Fruit fly (Drosophila melanogaster) whole organism: ENCODE data around the gene Dok.

ENCODE experiments used
- CG8478 ChIP-seq: fragments of >200 bp; optimal IDR thresholded peaks from 2 replicates; lab custom pipeline; 2018; ENCODE audit warnings: inconsistent platforms
- Dll ChIP-seq: fragments of >200 bp; optimal IDR thresholded peaks from 2 replicates; lab custom pipeline; 2017
- EcR ChIP-seq, 2 experiments: fragments of >200 bp; optimal IDR thresholded peaks; 2 replicates each; lab custom pipeline; 2017; ENCODE audit warnings: missing biosample characterization in 2 of 2, missing genetic modification characterization in 2 of 2, missing genetic modification reagents in 2 of 2
- pan ChIP-seq: fragments of >200 bp; optimal IDR thresholded peaks from 2 replicates; lab custom pipeline; 2017
- psq ChIP-seq: fragments of >200 bp; optimal IDR thresholded peaks from 2 replicates; lab custom pipeline; 2017
- usp ChIP-seq: fragments of >200 bp; optimal IDR thresholded peaks from 2 replicates; lab custom pipeline; 2017; ENCODE audit warnings: missing biosample characterization, missing genetic modification characterization, mixed read lengths

Gene Dok

dm6 chrX:7295973-7296372 lies 28.0 kb upstream of the Dok start:
- TF ChIP-seq pan (lab: Kevin White, UChicago), result no peak
- TF ChIP-seq usp (GFP tag; lab: Kevin White, UChicago), result no peak
- TF ChIP-seq psq, result no peak
- TF ChIP-seq CG8478, result no peak
- no peak for TF ChIP-seq Dll
- TF ChIP-seq EcR (GFP tag; optimal IDR thresholded peaks at IDR 0.05; lab: Kevin White, UChicago), result no peak

- TF ChIP-seq EcR (GFP tag; optimal IDR thresholded peaks at IDR 0.05; lab: Kevin White, UChicago), result no peak
- TF ChIP-seq usp (GFP tag; lab: Kevin White, UChicago), result no peak
- no peak for TF ChIP-seq psq
- TF ChIP-seq pan (lab: Kevin White, UChicago), result no peak
- TF ChIP-seq Dll, result no peak
- no peak for TF ChIP-seq CG8478
Measured at dm6 chrX:7296721-7297227, 27.2 kb upstream of the Dok start.

- no peak for TF ChIP-seq Dll
- no peak for TF ChIP-seq CG8478
- no peak for TF ChIP-seq pan (lab: Kevin White, UChicago)
- TF ChIP-seq EcR (GFP tag; optimal IDR thresholded peaks at IDR 0.05; lab: Kevin White, UChicago), result no peak
- TF ChIP-seq psq, result no peak
- TF ChIP-seq usp (GFP tag; lab: Kevin White, UChicago), result no peak
Measured at dm6 chrX:7298323-7298722, 25.7 kb upstream of the Dok start.

DNA sequence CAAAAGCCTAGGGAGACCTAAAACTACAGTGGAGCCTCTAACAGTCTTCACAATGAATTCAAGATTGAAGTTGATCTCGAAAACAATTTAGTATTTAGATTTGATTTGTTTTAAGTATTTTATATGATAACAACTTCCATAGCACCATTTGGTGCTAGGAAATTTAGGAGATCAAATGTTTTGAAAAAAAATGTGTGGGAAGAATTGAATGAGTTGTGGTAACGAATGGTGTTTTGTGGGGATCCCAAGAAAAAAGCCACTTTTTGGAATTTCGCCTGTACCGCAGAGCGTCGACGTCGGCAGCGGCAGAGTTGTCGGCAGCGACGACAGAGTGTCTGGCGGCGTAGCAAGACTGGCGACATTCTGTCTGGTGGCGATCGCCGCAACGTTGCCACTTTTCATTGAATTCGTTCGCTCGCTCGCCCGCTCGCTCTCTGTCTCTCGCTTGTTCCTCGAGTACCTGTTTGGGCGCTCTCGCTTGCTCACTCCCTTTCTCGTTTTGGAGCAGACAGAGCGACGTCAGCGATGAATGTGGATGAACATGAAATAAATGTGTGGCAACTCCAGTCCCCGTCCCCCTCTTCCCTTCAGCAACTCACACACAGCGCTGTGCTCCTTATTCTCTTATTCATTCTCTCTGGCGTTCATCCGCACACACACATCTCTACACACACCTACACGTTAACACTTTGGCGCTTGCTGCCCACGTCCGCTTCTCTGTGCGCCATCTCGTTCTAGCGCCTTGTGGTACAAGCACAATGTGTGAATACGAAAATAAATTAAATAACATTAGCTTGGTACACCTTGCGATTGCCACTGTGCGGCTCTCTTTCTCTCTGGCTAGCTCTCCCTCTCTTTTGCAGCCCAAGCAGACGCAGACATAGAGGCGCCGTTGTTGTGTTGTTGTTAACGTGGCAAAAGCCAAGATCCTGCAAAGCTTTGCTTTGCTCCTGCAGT lies 24.3 kb upstream of the Dok start:
- no peak for TF ChIP-seq usp (GFP tag; lab: Kevin White, UChicago)
- no peak for TF ChIP-seq EcR (GFP tag; optimal IDR thresholded peaks at IDR 0.05; lab: Kevin White, UChicago)
- TF ChIP-seq Dll, result peak; percentile 68

- no peak for TF ChIP-seq psq
- TF ChIP-seq pan (lab: Kevin White, UChicago), result no peak
- no peak for TF ChIP-seq usp (GFP tag; lab: Kevin White, UChicago)
- no peak for TF ChIP-seq CG8478
- TF ChIP-seq EcR (GFP tag; optimal IDR thresholded peaks at IDR 0.05; lab: Kevin White, UChicago), result no peak
- no peak for TF ChIP-seq Dll
Measured at dm6 chrX:7300356-7300721, 23.7 kb upstream of the Dok start.

DNA sequence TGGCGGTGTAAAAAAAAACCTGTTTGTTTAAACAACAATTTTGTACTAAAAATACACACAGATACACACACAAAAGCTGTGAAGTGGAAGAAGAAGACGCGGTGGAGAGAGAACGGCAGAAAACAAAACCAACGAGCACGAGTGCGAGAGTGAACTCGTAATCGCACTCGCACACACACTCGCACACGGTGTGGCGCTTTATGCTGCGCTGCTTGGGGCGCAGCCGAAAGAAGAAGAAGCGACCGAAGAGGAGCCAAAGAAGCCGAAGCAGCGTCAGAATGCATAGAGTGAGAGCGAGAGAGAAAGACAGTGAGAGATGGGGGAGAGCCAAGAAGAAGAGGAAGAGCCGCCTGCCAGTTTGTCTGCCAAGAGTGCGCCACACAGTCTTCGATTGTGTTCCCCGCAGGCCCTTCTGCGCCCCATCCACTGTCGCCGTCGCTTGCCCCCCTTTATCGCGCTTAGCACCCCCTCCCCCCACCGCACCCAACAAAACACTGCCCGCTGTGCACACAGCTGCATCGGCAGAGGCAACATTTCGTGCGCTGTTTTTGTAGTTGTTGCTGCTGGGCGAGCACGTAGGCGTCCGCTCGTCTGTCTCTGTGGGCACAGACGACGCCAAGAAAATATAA lies 23.2 kb upstream of the Dok start:
- no peak for TF ChIP-seq pan (lab: Kevin White, UChicago)
- no peak for TF ChIP-seq CG8478
- peak; percentile 67 for TF ChIP-seq Dll
- TF ChIP-seq EcR (GFP tag; optimal IDR thresholded peaks at IDR 0.05; lab: Kevin White, UChicago), result peak in 1 of 2 experiments; percentile 36

- TF ChIP-seq pan (lab: Kevin White, UChicago), result no peak
- no peak for TF ChIP-seq psq
- no peak for TF ChIP-seq Dll
- TF ChIP-seq EcR (GFP tag; optimal IDR thresholded peaks at IDR 0.05; lab: Kevin White, UChicago), result no peak
- TF ChIP-seq CG8478, result no peak
- TF ChIP-seq usp (GFP tag; lab: Kevin White, UChicago), result no peak
Measured at dm6 chrX:7301351-7302328, 22.4 kb upstream of the Dok start.

- TF ChIP-seq psq (no peak), Dll (no peak), pan (lab: Kevin White, UChicago) (no peak), CG8478 (no peak), usp (GFP tag; lab: Kevin White, UChicago) (no peak), EcR (GFP tag; optimal IDR thresholded peaks at IDR 0.05; lab: Kevin White, UChicago) (no peak)
Measured at dm6 chrX:7302329-7302728, 21.7 kb upstream of the Dok start.

DNA sequence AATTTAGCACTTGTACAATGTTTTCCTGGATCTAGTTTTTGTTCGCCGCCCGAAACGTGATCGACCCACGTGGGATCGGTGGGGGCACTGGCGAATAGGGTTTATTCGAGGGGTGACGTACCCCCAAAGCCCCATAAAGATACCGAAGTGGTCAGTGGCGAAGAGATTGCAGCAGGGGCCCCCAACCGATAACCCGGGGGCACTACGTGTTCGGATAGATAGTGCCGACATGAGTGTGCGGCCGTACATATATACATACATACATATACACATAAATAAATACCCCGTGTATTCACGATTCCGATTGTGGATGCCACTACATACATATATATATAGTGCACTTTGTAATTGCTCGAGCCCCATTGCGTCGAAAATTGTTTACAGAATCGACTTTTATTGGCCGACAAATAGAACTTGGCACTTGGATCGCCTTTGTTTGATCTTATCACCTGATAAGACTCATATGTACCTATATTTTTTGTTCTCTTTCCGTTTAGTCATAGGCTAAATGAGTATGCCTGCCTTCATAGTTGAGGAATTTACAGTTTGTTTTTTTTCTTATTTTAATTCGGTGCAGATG lies 20.1 kb upstream of the Dok start:
- TF ChIP-seq EcR (GFP tag; optimal IDR thresholded peaks at IDR 0.05; lab: Kevin White, UChicago), result no peak

- TF ChIP-seq pan (lab: Kevin White, UChicago), result no peak
- no peak for TF ChIP-seq usp (GFP tag; lab: Kevin White, UChicago)
- TF ChIP-seq Dll, result no peak
- TF ChIP-seq psq, result no peak
- no peak for TF ChIP-seq CG8478
- TF ChIP-seq EcR (GFP tag; optimal IDR thresholded peaks at IDR 0.05; lab: Kevin White, UChicago), result no peak
Measured at dm6 chrX:7304798-7305447, 19.1 kb upstream of the Dok start.

DNA sequence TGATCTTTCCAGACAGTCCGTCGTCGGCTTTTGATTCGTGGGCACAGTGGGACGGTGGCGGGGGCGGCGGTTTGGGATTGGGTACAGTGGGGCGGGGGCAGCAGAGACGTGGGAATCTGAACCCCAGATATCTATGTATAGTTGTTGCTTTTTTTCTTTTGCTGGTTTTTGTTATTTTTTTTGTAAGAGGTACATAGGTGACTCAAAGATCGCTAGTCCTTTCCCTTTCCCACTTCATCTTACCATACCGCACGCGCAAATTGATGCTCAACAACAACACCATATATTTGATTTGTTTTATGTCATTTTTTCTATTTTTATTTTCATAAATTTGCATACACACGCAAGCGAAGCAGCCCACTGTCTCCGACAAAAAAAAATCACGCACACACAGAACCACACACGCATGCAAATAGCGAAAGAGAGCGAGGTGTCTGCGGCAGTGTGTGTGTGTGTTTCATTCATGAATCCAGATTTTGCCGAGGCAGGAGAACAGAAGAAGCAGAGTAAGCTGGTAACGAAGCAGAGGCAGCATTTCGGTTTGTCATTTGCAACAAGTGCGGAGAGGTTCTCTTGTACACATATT lies 18.2 kb upstream of the Dok start:
- TF ChIP-seq EcR (GFP tag; optimal IDR thresholded peaks at IDR 0.05; lab: Kevin White, UChicago) (no peak), Dll (no peak), psq (no peak), pan (lab: Kevin White, UChicago) (no peak), CG8478 (no peak), usp (GFP tag; lab: Kevin White, UChicago) (no peak)
